Fruit fly (Drosophila melanogaster) whole organism, embryonic: Measurements from ENCODE around the gene CG42525.
A peak's percentile ranks its signal among the peaks of the same experiment; 100 is the strongest.

Source experiments
- Awh ChIP-seq: fragments of 200-800 bp; sonication (Bioruptor generic); IDR thresholded peaks from 2 replicates; pipeline ENCODE4, ENCODE4 v1.3.6; 2022; ENCODE audit warnings: missing biosample characterization, missing genetic modification characterization
- Bteb2 ChIP-seq: fragments of 200-800 bp; sonication (Bioruptor generic); optimal IDR thresholded peaks from 2 replicates; lab custom pipeline; 2016; ENCODE audit warnings: missing biosample characterization, missing genetic modification characterization
- C15 ChIP-seq: fragments of 200-800 bp; sonication (Bioruptor generic); IDR thresholded peaks from 3 replicates; pipeline ENCODE4 v1.3.6; 2022; ENCODE audit warnings: missing biosample characterization, missing genetic modification characterization
- CG11085 ChIP-seq: fragments of 200-800 bp; sonication (Bioruptor generic); IDR thresholded peaks from 2 replicates; pipeline ENCODE4 v1.3.6; 2022; ENCODE audit warnings: missing biosample characterization, missing genetic modification characterization
- CG11093 ChIP-seq: fragments of 200-800 bp; sonication (Bioruptor generic); IDR thresholded peaks from 3 replicates; pipeline ENCODE4 v1.3.6; 2022; ENCODE audit warnings: missing biosample characterization, missing genetic modification characterization
- CG12236 ChIP-seq: fragments of 200-800 bp; sonication (Bioruptor generic); optimal IDR thresholded peaks from 2 replicates; lab custom pipeline; 2016; ENCODE audit warnings: missing biosample characterization, missing genetic modification characterization
- CG12299 ChIP-seq: fragments of 200-800 bp; sonication (Bioruptor generic); optimal IDR thresholded peaks from 2 replicates; lab custom pipeline; 2018; ENCODE audit warnings: missing biosample characterization, mild to moderate bottlenecking, missing genetic modification characterization
- CG13424 ChIP-seq: fragments of 200-800 bp; sonication (Bioruptor generic); optimal IDR thresholded peaks from 2 replicates; lab custom pipeline; 2019; ENCODE audit warnings: missing biosample characterization, mild to moderate bottlenecking, missing genetic modification characterization, moderate library complexity
- CG13894 ChIP-seq: fragments of 200-800 bp; sonication (Bioruptor generic); optimal IDR thresholded peaks from 3 replicates; lab custom pipeline; 2018; ENCODE audit warnings: missing biosample characterization, mild to moderate bottlenecking, missing genetic modification characterization, moderate library complexity
- CG15011 ChIP-seq: fragments of 200-800 bp; sonication (Bioruptor generic); optimal IDR thresholded peaks from 3 replicates; lab custom pipeline; 2018; ENCODE audit warnings: missing biosample characterization, mild to moderate bottlenecking, missing genetic modification characterization
- CG15479 ChIP-seq: fragments of 200-800 bp; sonication (Bioruptor generic); optimal IDR thresholded peaks from 3 replicates; lab custom pipeline; 2019; ENCODE audit warnings: missing biosample characterization, mild to moderate bottlenecking, missing genetic modification characterization, moderate library complexity
- CG17328 ChIP-seq: fragments of 200-800 bp; sonication (Bioruptor generic); IDR thresholded peaks from 2 replicates; pipeline ENCODE4 v1.3.6; 2022; ENCODE audit warnings: missing biosample characterization, missing genetic modification characterization
- CG17359 ChIP-seq: fragments of 200-800 bp; sonication (Bioruptor generic); optimal IDR thresholded peaks from 3 replicates; lab custom pipeline; 2018; ENCODE audit warnings: missing biosample characterization, mild to moderate bottlenecking, missing genetic modification characterization, moderate library complexity
- CG18599 ChIP-seq: fragments of 200-800 bp; sonication (Bioruptor generic); optimal IDR thresholded peaks from 3 replicates; lab custom pipeline; 2017; ENCODE audit warnings: missing biosample characterization, missing genetic modification characterization, mild to moderate bottlenecking, moderate library complexity, missing genetic modification reagents
- CG2889 ChIP-seq: fragments of 200-800 bp; sonication (Bioruptor generic); IDR thresholded peaks from 3 replicates; pipeline ENCODE4 v1.3.6; 2022; ENCODE audit warnings: missing biosample characterization, missing genetic modification characterization
- CG3407 ChIP-seq: fragments of 200-800 bp; sonication (Bioruptor generic); optimal IDR thresholded peaks from 2 replicates; lab custom pipeline; 2018; ENCODE audit warnings: missing biosample characterization, mild to moderate bottlenecking, missing genetic modification characterization
- CG4617 ChIP-seq: fragments of 200-800 bp; sonication (Bioruptor generic); optimal IDR thresholded peaks from 3 replicates; lab custom pipeline; 2016; ENCODE audit warnings: missing biosample characterization, missing genetic modification characterization, borderline replicate concordance
- CG6813 ChIP-seq: fragments of 200-800 bp; sonication (Bioruptor generic); optimal IDR thresholded peaks from 2 replicates; lab custom pipeline; 2017; ENCODE audit warnings: missing biosample characterization, missing genetic modification characterization, mild to moderate bottlenecking, moderate library complexity, missing genetic modification reagents
- CG8281 ChIP-seq: fragments of 200-800 bp; sonication (Bioruptor generic); optimal IDR thresholded peaks from 2 replicates; lab custom pipeline; 2018; ENCODE audit warnings: missing biosample characterization, mild to moderate bottlenecking, missing genetic modification characterization, moderate library complexity
- CG8290 ChIP-seq, 3 experiments: fragments of 200-800 bp; sonication (Bioruptor generic); optimal IDR thresholded peaks; 2 replicates each; lab custom pipeline; 2016 to 2019; ENCODE audit warnings: missing biosample characterization in 3 of 3, missing genetic modification characterization in 3 of 3, mild to moderate bottlenecking in 2 of 3, moderate library complexity in 1 of 3
- CG8478 ChIP-seq: fragments of >200 bp; optimal IDR thresholded peaks from 2 replicates; lab custom pipeline; 2018
- D19A ChIP-seq: fragments of 200-800 bp; optimal IDR thresholded peaks from 3 replicates; lab custom pipeline; 2019; ENCODE audit warnings: missing biosample characterization, mild to moderate bottlenecking, missing genetic modification characterization, moderate library complexity
- Dbx ChIP-seq: fragments of 200-800 bp; sonication (Bioruptor generic); IDR thresholded peaks from 3 replicates; pipeline ENCODE4 v1.3.6; 2022; ENCODE audit warnings: missing biosample characterization, missing genetic modification characterization
- Eip74EF ChIP-seq, 2 experiments: fragments of 200-800 bp in 1 of 2; fragments of >200 bp in 1 of 2; sonication (Bioruptor generic) in 1 of 2; optimal IDR thresholded peaks; 2 replicates each; lab custom pipeline; 2017 to 2019; ENCODE audit warnings: missing biosample characterization in 2 of 2, missing genetic modification characterization in 2 of 2, mild to moderate bottlenecking in 1 of 2, moderate library complexity in 1 of 2
- Fer2 ChIP-seq: fragments of 200-800 bp; sonication (Bioruptor generic); optimal IDR thresholded peaks from 2 replicates; lab custom pipeline; 2018; ENCODE audit warnings: missing biosample characterization, mild to moderate bottlenecking, missing genetic modification characterization, moderate library complexity
- Gsc ChIP-seq: fragments of 200-800 bp; sonication (Bioruptor generic); IDR thresholded peaks from 2 replicates; pipeline ENCODE4 v1.3.6; 2022; ENCODE audit warnings: missing biosample characterization, missing genetic modification characterization
- Hmx ChIP-seq: fragments of 200-800 bp; sonication (Bioruptor generic); optimal IDR thresholded peaks from 2 replicates; lab custom pipeline; 2016; ENCODE audit warnings: missing biosample characterization, missing genetic modification characterization
- MESR4 ChIP-seq: fragments of 200-800 bp; sonication (Bioruptor generic); optimal IDR thresholded peaks from 2 replicates; lab custom pipeline; 2018; ENCODE audit warnings: missing biosample characterization, mild to moderate bottlenecking, missing genetic modification characterization, moderate library complexity
- Opbp ChIP-seq: fragments of 200-800 bp; sonication (Bioruptor generic); IDR thresholded peaks from 3 replicates; pipeline ENCODE4 v1.3.6; 2022; ENCODE audit warnings: missing biosample characterization, missing genetic modification characterization; ENCODE audit not compliant: partially characterized antibody
- Poxn ChIP-seq: fragments of 200-800 bp; sonication (Bioruptor generic); IDR thresholded peaks from 2 replicates; pipeline ENCODE4 v1.3.6; 2022; ENCODE audit warnings: missing biosample characterization, missing genetic modification characterization
- Side ChIP-seq: fragments of 200-800 bp; sonication (Bioruptor generic); optimal IDR thresholded peaks from 2 replicates; lab custom pipeline; 2016; ENCODE audit warnings: missing biosample characterization, missing genetic modification characterization
- Sox100B ChIP-seq: fragments of 200-800 bp; sonication (Bioruptor generic); optimal IDR thresholded peaks from 3 replicates; lab custom pipeline; 2018; ENCODE audit warnings: missing biosample characterization, mild to moderate bottlenecking, missing genetic modification characterization
- amos ChIP-seq: fragments of 200-800 bp; sonication (Bioruptor generic); IDR thresholded peaks from 2 replicates; pipeline ENCODE4 v1.3.6; 2022; ENCODE audit warnings: missing biosample characterization, missing genetic modification characterization; ENCODE audit not compliant: partially characterized antibody
- ara ChIP-seq: fragments of 200-800 bp; sonication (Bioruptor generic); IDR thresholded peaks from 2 replicates; pipeline ENCODE4 v1.3.6; 2022; ENCODE audit warnings: missing biosample characterization, missing genetic modification characterization
- crp ChIP-seq, 2 experiments: fragments of 200-800 bp; sonication (Bioruptor generic); optimal IDR thresholded peaks; 2 replicates in 1 of 2; 3 replicates in 1 of 2; lab custom pipeline; 2017; ENCODE audit warnings: missing biosample characterization in 2 of 2, missing genetic modification characterization in 2 of 2, mild to moderate bottlenecking in 1 of 2, moderate library complexity in 1 of 2
- dimm ChIP-seq: fragments of 200-800 bp; sonication (Bioruptor generic); IDR thresholded peaks from 2 replicates; pipeline ENCODE4 v1.3.6; 2022; ENCODE audit warnings: missing biosample characterization, missing genetic modification characterization
- dmrt11E ChIP-seq: fragments of 200-800 bp; sonication (Bioruptor generic); optimal IDR thresholded peaks from 3 replicates; lab custom pipeline; 2018; ENCODE audit warnings: missing biosample characterization, mild to moderate bottlenecking, missing genetic modification characterization, moderate library complexity
- gce ChIP-seq: fragments of 200-800 bp; sonication (Bioruptor generic); IDR thresholded peaks from 3 replicates; pipeline ENCODE4 v1.3.6; 2022; ENCODE audit warnings: missing biosample characterization, missing genetic modification characterization
- ham ChIP-seq: fragments of 200-800 bp; sonication (Bioruptor generic); IDR thresholded peaks from 2 replicates; pipeline ENCODE4 v1.3.6; 2022; ENCODE audit warnings: missing biosample characterization, missing genetic modification characterization
- hth ChIP-seq: fragments of >200 bp; optimal IDR thresholded peaks from 2 replicates; lab custom pipeline; 2017; ENCODE audit warnings: inconsistent platforms
- jigr1 ChIP-seq: fragments of 200-800 bp; sonication (Bioruptor generic); IDR thresholded peaks from 3 replicates; pipeline ENCODE4 v1.3.6; 2022; ENCODE audit warnings: missing biosample characterization, missing genetic modification characterization
- mam ChIP-seq: fragments of 200-800 bp; sonication (Bioruptor generic); optimal IDR thresholded peaks from 3 replicates; lab custom pipeline; 2016; ENCODE audit warnings: missing biosample characterization, missing genetic modification characterization
- repo ChIP-seq: fragments of 200-800 bp; sonication (Bioruptor generic); optimal IDR thresholded peaks from 2 replicates; lab custom pipeline; 2016; ENCODE audit warnings: missing biosample characterization, missing genetic modification characterization
- slou ChIP-seq: fragments of 200-800 bp; sonication (Bioruptor generic); optimal IDR thresholded peaks from 3 replicates; lab custom pipeline; 2016; ENCODE audit warnings: missing biosample characterization, missing genetic modification characterization
- stc ChIP-seq: fragments of 200-800 bp; sonication (Bioruptor generic); IDR thresholded peaks from 2 replicates; pipeline ENCODE4 v1.3.6; 2022; ENCODE audit warnings: missing biosample characterization, missing genetic modification characterization
- tll ChIP-seq, 2 experiments: fragments of 200-800 bp in 1 of 2; fragments of >200 bp in 1 of 2; sonication (Bioruptor generic) in 1 of 2; optimal IDR thresholded peaks; 2 replicates each; lab custom pipeline; 2017 to 2019; ENCODE audit warnings: missing biosample characterization in 2 of 2, missing genetic modification characterization in 2 of 2, mild to moderate bottlenecking in 1 of 2, moderate library complexity in 1 of 2
- ttk ChIP-seq: fragments of 200-800 bp; sonication (Bioruptor generic); IDR thresholded peaks from 2 replicates; pipeline ENCODE4 v2.1.2; 2022; ENCODE audit warnings: missing biosample characterization, missing genetic modification characterization
- tup ChIP-seq: fragments of 200-800 bp; sonication (Bioruptor generic); optimal IDR thresholded peaks from 2 replicates; lab custom pipeline; 2016; ENCODE audit warnings: missing biosample characterization, mild to moderate bottlenecking, missing genetic modification characterization, moderate library complexity
- vvl ChIP-seq: fragments of 200-800 bp; sonication (Bioruptor generic); IDR thresholded peaks from 2 replicates; pipeline ENCODE4 v1.3.6; 2022; ENCODE audit warnings: missing biosample characterization, missing genetic modification characterization
- zen ChIP-seq: fragments of 200-800 bp; sonication (Bioruptor generic); optimal IDR thresholded peaks from 3 replicates; lab custom pipeline; 2018; ENCODE audit warnings: missing biosample characterization, mild to moderate bottlenecking, missing genetic modification characterization, moderate library complexity

CG42525 gene

dm6 chr3L:3192912-3193311 lies 3.4 kb upstream of the CG42525 start, which contains the start of gene Hsp83 (continued):
- TF ChIP-seq CG12236 (GFP tag; lab: Kevin White, UChicago), result peak; percentile 88
- peak; percentile 75 for TF ChIP-seq dimm (GFP tag; lab: Robert Waterston, UW)
- TF ChIP-seq CG11085 (GFP tag; lab: Robert Waterston, UW), result peak; percentile 87
- TF ChIP-seq Fer2 (tag; lab: Kevin White, UChicago), result peak; percentile 91
- TF ChIP-seq CG3407 (GFP tag; lab: Kevin White, UChicago), result peak; percentile 94
- peak; percentile 53 for TF ChIP-seq CG15479 (GFP tag; lab: Kevin White, UChicago)
- peak; percentile 3; the same call in 1 of the 2 replicates for TF ChIP-seq amos (GFP tag; lab: Robert Waterston, UW)
- TF ChIP-seq CG8478 (lab: Kevin White, UChicago), result no peak
- TF ChIP-seq CG8290 (GFP tag; optimal IDR thresholded peaks at IDR 0.05; lab: Kevin White, UChicago), result peak; percentile 91
- peak; percentile 97 for TF ChIP-seq CG8290 (tag; optimal IDR thresholded peaks at IDR 0.05; lab: Kevin White, UChicago)
- TF ChIP-seq repo (GFP tag; lab: Kevin White, UChicago), result peak; percentile 94
- TF ChIP-seq CG18599, result peak; percentile 99
- TF ChIP-seq C15, result peak; percentile 80; the same call in 2 of the 3 replicates
- no peak for TF ChIP-seq jigr1 (GFP tag; lab: Robert Waterston, UW)
- no peak for TF ChIP-seq tll (GFP tag; optimal IDR thresholded peaks at IDR 0.05; lab: Kevin White, UChicago)
- peak; percentile 98 for TF ChIP-seq Side
- TF ChIP-seq Sox100B, result peak; percentile 94
- peak; percentile 98 for TF ChIP-seq gce (GFP tag; lab: Robert Waterston, UW)
- TF ChIP-seq CG4617 (GFP tag; lab: Kevin White, UChicago), result peak; percentile 58
- peak; percentile 95 for TF ChIP-seq CG17359 (tag; lab: Kevin White, UChicago)
- peak; percentile 96 for TF ChIP-seq stc (GFP tag; lab: Robert Waterston, UW)
- peak; percentile 74 for TF ChIP-seq CG8281 (tag; lab: Kevin White, UChicago)
- peak; percentile 81 for TF ChIP-seq CG2889 (GFP tag; lab: Robert Waterston, UW)
- peak; percentile 98 for TF ChIP-seq CG12299 (tag; lab: Kevin White, UChicago)
- peak; percentile 84 for TF ChIP-seq tup (GFP tag; lab: Kevin White, UChicago)
- peak; percentile 92 for TF ChIP-seq MESR4 (GFP tag; lab: Kevin White, UChicago)
- TF ChIP-seq vvl (GFP tag; lab: Robert Waterston, UW), result peak; percentile 97
- TF ChIP-seq slou (GFP tag; lab: Kevin White, UChicago), result peak; percentile 81
- no peak for TF ChIP-seq hth (lab: Kevin White, UChicago)
- TF ChIP-seq D19A, result peak; percentile 69
- TF ChIP-seq CG11093, result peak; percentile 73; the same call in 2 of the 3 replicates
- peak; percentile 39 for TF ChIP-seq Hmx (GFP tag; lab: Kevin White, UChicago)
- peak; percentile 90 for TF ChIP-seq Bteb2 (GFP tag; lab: Kevin White, UChicago)
- TF ChIP-seq Awh, result peak; percentile 92
- peak; percentile 95 for TF ChIP-seq Dbx (GFP tag; lab: Robert Waterston, UW)
- TF ChIP-seq Gsc, result no peak
- peak; percentile 40; the same call in 1 of the 2 replicates for TF ChIP-seq Poxn
- peak; percentile 100 for TF ChIP-seq CG6813 (GFP tag; lab: Kevin White, UChicago)
- peak; percentile 95 for TF ChIP-seq CG15011 (GFP tag; lab: Kevin White, UChicago)
- no peak for TF ChIP-seq crp (GFP tag; optimal IDR thresholded peaks at IDR 0.05; lab: Kevin White, UChicago)
- TF ChIP-seq zen, result peak; percentile 66
- peak; percentile 72 for TF ChIP-seq CG13424 (tag; lab: Kevin White, UChicago)
- TF ChIP-seq dmrt11E (tag; lab: Kevin White, UChicago), result peak; percentile 81
- TF ChIP-seq mam (GFP tag; lab: Kevin White, UChicago), result peak; percentile 79
- TF ChIP-seq CG17328, result peak; percentile 96
- peak; percentile 89 for TF ChIP-seq ttk (GFP tag; lab: Robert Waterston, UW)
- TF ChIP-seq Eip74EF (GFP tag; optimal IDR thresholded peaks at IDR 0.05; lab: Kevin White, UChicago), result peak in 1 of 2 experiments; percentile 88
- TF ChIP-seq CG13894, result peak; percentile 97
- TF ChIP-seq Opbp (GFP tag; lab: Robert Waterston, UW), result peak; percentile 57; the same call in 2 of the 3 replicates
- peak; percentile 89 for TF ChIP-seq ara
- TF ChIP-seq ham (GFP tag; lab: Robert Waterston, UW), result peak; percentile 45; the same call in 1 of the 2 replicates
